Worm (Caenorhabditis elegans) whole organism, L2 larva: ENCODE data around the gene fbxa-47.

Source experiments
- R02D3.7 ChIP-seq: fragments of 150-350 bp; optimal IDR thresholded peaks from 2 replicates; lab custom pipeline; 2014; ENCODE audit warnings: missing biosample characterization, missing genetic modification characterization
- ZK546.5 ChIP-seq: sonication (generic microtip); optimal IDR thresholded peaks from 2 replicates; lab custom pipeline; 2017; ENCODE audit warnings: missing biosample characterization, missing genetic modification characterization
- ama-1 ChIP-seq: fragments of 150-350 bp; optimal IDR thresholded peaks from 2 replicates; lab custom pipeline; 2018; ENCODE audit warnings: inconsistent platforms
- blmp-1 ChIP-seq: sonication (generic microtip); optimal IDR thresholded peaks from 2 replicates; lab custom pipeline; 2017; ENCODE audit warnings: missing genetic modification characterization, mild to moderate bottlenecking, missing compliant biosample characterization, antibody characterized with exemption, moderate library complexity; ENCODE audit not compliant: insufficient read depth
- ceh-16 ChIP-seq: fragments of 150-350 bp; optimal IDR thresholded peaks from 2 replicates; lab custom pipeline; 2014; ENCODE audit warnings: missing biosample characterization, missing genetic modification characterization
- elt-3 ChIP-seq: sonication (generic microtip); optimal IDR thresholded peaks from 2 replicates; lab custom pipeline; 2017; ENCODE audit warnings: missing biosample characterization, missing genetic modification characterization
- mab-5 ChIP-seq: fragments of 150-350 bp; optimal IDR thresholded peaks from 2 replicates; lab custom pipeline; 2014; ENCODE audit warnings: missing biosample characterization, missing genetic modification characterization
- mbf-1 ChIP-seq: sonication (generic microtip); optimal IDR thresholded peaks from 2 replicates; lab custom pipeline; 2017; ENCODE audit warnings: missing biosample characterization, missing genetic modification characterization
- nhr-11 ChIP-seq: fragments of 150-350 bp; optimal IDR thresholded peaks from 2 replicates; lab custom pipeline; 2014; ENCODE audit warnings: missing biosample characterization, missing genetic modification characterization
- nhr-237 ChIP-seq: fragments of 150-350 bp; optimal IDR thresholded peaks from 2 replicates; lab custom pipeline; 2014; ENCODE audit warnings: missing biosample characterization, missing genetic modification characterization
- nhr-77 ChIP-seq: fragments of 150-350 bp; optimal IDR thresholded peaks from 2 replicates; lab custom pipeline; 2014; ENCODE audit warnings: missing biosample characterization, missing genetic modification characterization
- skn-1 ChIP-seq: sonication (generic microtip); optimal IDR thresholded peaks from 2 replicates; lab custom pipeline; 2017; ENCODE audit warnings: missing biosample characterization, missing genetic modification characterization
- sma-9 ChIP-seq, 2 experiments: fragments of 150-350 bp in 1 of 2; sonication (generic microtip) in 1 of 2; optimal IDR thresholded peaks; 2 replicates each; lab custom pipeline; 2014 to 2016; ENCODE audit warnings: missing genetic modification characterization in 2 of 2, mild to moderate bottlenecking in 1 of 2, missing biosample characterization in 1 of 2, missing compliant biosample characterization in 1 of 2, missing genetic modification reagents in 1 of 2, moderate library complexity in 1 of 2
- unc-39 ChIP-seq: fragments of 150-350 bp; optimal IDR thresholded peaks from 2 replicates; lab custom pipeline; 2014; ENCODE audit warnings: missing biosample characterization, missing genetic modification characterization

DNA sequence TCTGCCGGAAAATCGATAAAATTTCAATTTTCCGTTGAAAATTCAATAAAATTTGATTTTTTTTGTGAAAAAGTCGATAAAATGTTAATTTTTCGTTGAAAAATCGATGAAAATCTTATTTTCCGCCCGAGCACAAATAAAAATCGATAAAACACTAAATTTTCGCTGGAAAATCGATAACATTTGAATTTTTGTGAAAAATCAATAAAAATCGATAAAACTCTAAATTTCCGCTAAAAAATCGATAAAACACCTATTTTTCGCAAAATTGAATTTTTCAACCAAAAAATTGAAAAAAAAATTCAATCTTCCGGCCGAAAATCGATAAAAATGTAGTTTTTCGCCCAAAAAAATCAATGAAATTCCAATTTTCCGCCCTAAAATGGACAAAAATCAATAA, 27.1 kb downstream of the fbxa-47 start:
- no peak for TF ChIP-seq skn-1
- no peak for TF ChIP-seq nhr-237 (tag; lab: Kevin White, UChicago)
- no peak for TF ChIP-seq ama-1
- TF ChIP-seq R02D3.7 (tag; lab: Kevin White, UChicago) = no peak
- TF ChIP-seq blmp-1 (tag; lab: Kevin White, UChicago) = no peak
- TF ChIP-seq nhr-11 = no peak
- TF ChIP-seq nhr-77 (tag; lab: Kevin White, UChicago) = no peak
- no peak for TF ChIP-seq mbf-1 (tag; lab: Kevin White, UChicago)
- no peak for TF ChIP-seq sma-9 (GFP tag; optimal IDR thresholded peaks at IDR 0.05; lab: Kevin White, UChicago)
- no peak for TF ChIP-seq sma-9 (tag; optimal IDR thresholded peaks at IDR 0.05; lab: Kevin White, UChicago)
- TF ChIP-seq unc-39 (tag; lab: Kevin White, UChicago) = no peak
- TF ChIP-seq elt-3 (tag; lab: Kevin White, UChicago) = no peak
- no peak for TF ChIP-seq ceh-16 (tag; lab: Kevin White, UChicago)
- TF ChIP-seq ZK546.5 (tag; lab: Kevin White, UChicago) = no peak
- no peak for TF ChIP-seq mab-5 (tag; lab: Kevin White, UChicago)
